Worm (Caenorhabditis elegans) whole organism, young adult: ENCODE data around the gene C52E2.5.
"Not testable (repeated sequence)": the region's sequence is repeated elsewhere in the genome, so short reads cannot be mapped to it uniquely, and the experiment has no call there.

Experiments
- D2030.7 ChIP-seq: fragments of 200-800 bp; sonication (Bioruptor generic); IDR thresholded peaks from 2 replicates; pipeline ENCODE4 v1.3.6; 2022; ENCODE audit warnings: missing genetic modification reagents, missing genetic modification characterization, missing compliant biosample characterization
- T07F8.4 ChIP-seq: sonication (generic microtip); optimal IDR thresholded peaks from 2 replicates; lab custom pipeline; 2016; ENCODE audit warnings: mild to moderate bottlenecking, missing genetic modification characterization, moderate library complexity, missing compliant biosample characterization
- Y53G8AR.9 ChIP-seq: fragments of 200-800 bp; sonication (Bioruptor generic); conservative IDR thresholded peaks from 2 replicates; pipeline ENCODE4 v1.3.6; 2022; ENCODE audit warnings: missing genetic modification reagents, missing genetic modification characterization, missing compliant biosample characterization
- aptf-3 ChIP-seq: fragments of 200-800 bp; sonication (Bioruptor generic); IDR thresholded peaks from 2 replicates; pipeline ENCODE4 v1.3.6; 2022; ENCODE audit warnings: missing genetic modification characterization, missing compliant biosample characterization
- bed-1 ChIP-seq: fragments of 200-800 bp; sonication (Bioruptor generic); IDR thresholded peaks from 2 replicates; pipeline ENCODE4 v1.3.6; 2022; ENCODE audit warnings: missing genetic modification reagents, missing genetic modification characterization, missing compliant biosample characterization
- die-1 ChIP-seq: sonication (generic microtip); optimal IDR thresholded peaks from 2 replicates; lab custom pipeline; 2016; ENCODE audit warnings: missing genotype, mild to moderate bottlenecking, missing genetic modification characterization, missing compliant biosample characterization
- egl-18 ChIP-seq: fragments of 200-800 bp; sonication (Bioruptor generic); IDR thresholded peaks from 2 replicates; pipeline ENCODE4 v1.3.6; 2022; ENCODE audit warnings: missing genetic modification reagents, missing genetic modification characterization, missing compliant biosample characterization
- him-1 ChIP-seq: sonication (generic microtip); optimal IDR thresholded peaks from 2 replicates; lab custom pipeline; 2016; ENCODE audit warnings: missing genotype, missing genetic modification reagents, missing genetic modification characterization, missing compliant biosample characterization
- hmg-1.2 ChIP-seq: fragments of 200-800 bp; sonication (Bioruptor generic); IDR thresholded peaks from 2 replicates; pipeline ENCODE4 v1.3.6; 2022; ENCODE audit warnings: missing genetic modification reagents, missing genetic modification characterization, missing compliant biosample characterization
- let-607 ChIP-seq, 2 experiments: fragments of 200-800 bp in 1 of 2; sonication (Bioruptor generic) in 1 of 2; sonication (generic microtip) in 1 of 2; optimal IDR thresholded peaks; 2 replicates each; lab custom pipeline; 2016 to 2018; ENCODE audit warnings: mild to moderate bottlenecking in 2 of 2, missing compliant biosample characterization in 2 of 2, missing genetic modification characterization in 2 of 2, moderate library complexity in 2 of 2, missing genotype in 1 of 2
- lin-35 ChIP-seq, 3 experiments: fragments of 150-350 bp in 2 of 3; sonication (generic microtip) in 1 of 3; optimal IDR thresholded peaks; 2 replicates each; lab custom pipeline; 2014 to 2018; ENCODE audit warnings: missing biosample characterization in 3 of 3, missing genetic modification characterization in 3 of 3, missing genetic modification reagents in 3 of 3
- lsl-1 ChIP-seq: fragments of 200-800 bp; sonication (Bioruptor generic); optimal IDR thresholded peaks from 2 replicates; lab custom pipeline; 2018; ENCODE audit warnings: mild to moderate bottlenecking, missing genetic modification characterization, moderate library complexity, missing compliant biosample characterization
- madf-3 ChIP-seq: fragments of 200-800 bp; sonication (Bioruptor generic); IDR thresholded peaks from 2 replicates; pipeline ENCODE4 v1.3.6; 2022; ENCODE audit warnings: missing genetic modification reagents, missing genetic modification characterization, missing compliant biosample characterization
- mcd-1 ChIP-seq: fragments of 200-800 bp; sonication (Bioruptor generic); IDR thresholded peaks from 2 replicates; pipeline ENCODE4 v1.3.6; 2022; ENCODE audit warnings: missing genetic modification reagents, missing genetic modification characterization, missing compliant biosample characterization
- mxl-1 ChIP-seq: sonication (generic microtip); optimal IDR thresholded peaks from 2 replicates; lab custom pipeline; 2016; ENCODE audit warnings: missing genetic modification characterization, missing compliant biosample characterization
- nhr-80 ChIP-seq: sonication (generic microtip); optimal IDR thresholded peaks from 2 replicates; lab custom pipeline; 2016; ENCODE audit warnings: missing genetic modification characterization, missing compliant biosample characterization
- rcor-1 ChIP-seq: fragments of 200-800 bp; sonication (Bioruptor generic); IDR thresholded peaks from 2 replicates; pipeline ENCODE4 v1.3.6; 2022; ENCODE audit warnings: missing genetic modification reagents, missing genetic modification characterization, missing compliant biosample characterization
- snpc-3.4 ChIP-seq: sonication (generic microtip); optimal IDR thresholded peaks from 2 replicates; lab custom pipeline; 2017; ENCODE audit warnings: missing genetic modification characterization, mild to moderate bottlenecking, missing compliant biosample characterization, antibody characterized with exemption, moderate library complexity, missing genotype, missing genetic modification reagents
- ztf-18 ChIP-seq: sonication (generic microtip); optimal IDR thresholded peaks from 2 replicates; lab custom pipeline; 2016; ENCODE audit warnings: missing genotype, mild to moderate bottlenecking, missing genetic modification characterization, missing compliant biosample characterization
- ztf-22 ChIP-seq: fragments of 200-800 bp; sonication (Bioruptor generic); optimal IDR thresholded peaks from 2 replicates; lab custom pipeline; 2018; ENCODE audit warnings: mild to moderate bottlenecking, missing genetic modification characterization, moderate library complexity, missing compliant biosample characterization
- ztf-3 ChIP-seq: fragments of 200-800 bp; sonication (Bioruptor generic); optimal IDR thresholded peaks from 2 replicates; lab custom pipeline; 2018; ENCODE audit warnings: mild to moderate bottlenecking, missing genetic modification characterization, missing compliant biosample characterization

Gene C52E2.5

DNA sequence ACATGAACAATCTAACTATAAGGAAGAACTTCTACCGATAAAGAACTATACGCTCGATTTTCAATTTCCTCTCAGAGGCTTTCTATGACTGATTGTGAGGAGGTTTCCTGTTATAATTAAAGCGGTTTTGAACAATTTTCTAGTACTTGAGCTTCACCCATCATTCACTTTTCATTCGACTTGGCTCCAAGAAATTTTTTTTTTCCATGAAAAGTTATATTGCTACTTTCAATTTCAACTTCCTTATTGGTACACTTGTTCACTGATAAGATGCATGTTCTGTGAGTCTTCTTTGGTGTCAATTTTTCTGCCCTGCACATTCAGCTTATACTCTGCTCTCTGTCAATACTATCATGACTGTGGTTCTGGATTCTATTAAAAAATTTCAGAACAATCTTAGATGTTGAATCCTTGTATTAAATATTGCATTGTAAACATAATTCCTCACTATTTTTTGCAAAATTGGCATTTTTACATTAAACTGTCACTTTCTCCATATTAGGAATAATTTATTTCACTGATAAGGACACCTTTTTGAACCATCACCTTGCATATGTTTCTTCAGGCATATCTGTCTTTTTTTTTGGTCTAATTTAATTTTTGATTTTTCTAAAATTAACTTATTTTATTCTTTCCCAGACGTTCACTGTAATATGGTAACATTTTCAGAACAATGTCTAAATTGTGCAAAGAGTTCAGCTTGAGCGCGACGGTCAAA, 28.3 kb upstream of the C52E2.5 start, which contains the start of gene math-10:
Gene math-10, plus strand, starts transcription at position 668 of the 718 bp plus-strand sequence.
- no peak for TF ChIP-seq lsl-1 (GFP tag; lab: Kevin White, UChicago)
- TF ChIP-seq nhr-80 = peak; percentile 72
- no peak for TF ChIP-seq ztf-22 (GFP tag; lab: Kevin White, UChicago)
- no peak for TF ChIP-seq snpc-3.4
- TF ChIP-seq, all 124 proteins: peak for 1

DNA sequence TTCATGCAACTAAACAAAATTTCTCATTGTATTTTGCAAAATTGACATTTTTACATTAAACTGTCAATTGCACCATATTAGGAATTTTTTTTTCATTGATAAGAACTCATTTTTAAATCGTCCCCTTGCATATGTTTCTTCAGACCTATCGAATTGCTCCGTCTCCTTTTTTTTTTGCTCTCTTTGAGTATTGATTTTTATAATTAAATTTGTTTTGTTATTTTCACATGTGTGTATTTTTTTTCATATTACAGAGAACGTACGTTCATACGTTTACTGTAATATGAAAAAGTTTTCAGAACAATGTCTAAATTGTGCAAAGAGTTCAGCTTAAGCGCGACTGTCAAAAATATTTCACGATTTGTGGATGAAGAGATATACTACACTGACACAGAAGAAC, 26.4 kb upstream of the C52E2.5 start, which contains the start of gene math-14:
Gene math-14, plus strand, starts transcription at position 301 of the 400 bp plus-strand sequence.
- TF ChIP-seq nhr-80 = peak; percentile 49
- no peak for TF ChIP-seq mxl-1 (tag; lab: Kevin White, UChicago)

DNA sequence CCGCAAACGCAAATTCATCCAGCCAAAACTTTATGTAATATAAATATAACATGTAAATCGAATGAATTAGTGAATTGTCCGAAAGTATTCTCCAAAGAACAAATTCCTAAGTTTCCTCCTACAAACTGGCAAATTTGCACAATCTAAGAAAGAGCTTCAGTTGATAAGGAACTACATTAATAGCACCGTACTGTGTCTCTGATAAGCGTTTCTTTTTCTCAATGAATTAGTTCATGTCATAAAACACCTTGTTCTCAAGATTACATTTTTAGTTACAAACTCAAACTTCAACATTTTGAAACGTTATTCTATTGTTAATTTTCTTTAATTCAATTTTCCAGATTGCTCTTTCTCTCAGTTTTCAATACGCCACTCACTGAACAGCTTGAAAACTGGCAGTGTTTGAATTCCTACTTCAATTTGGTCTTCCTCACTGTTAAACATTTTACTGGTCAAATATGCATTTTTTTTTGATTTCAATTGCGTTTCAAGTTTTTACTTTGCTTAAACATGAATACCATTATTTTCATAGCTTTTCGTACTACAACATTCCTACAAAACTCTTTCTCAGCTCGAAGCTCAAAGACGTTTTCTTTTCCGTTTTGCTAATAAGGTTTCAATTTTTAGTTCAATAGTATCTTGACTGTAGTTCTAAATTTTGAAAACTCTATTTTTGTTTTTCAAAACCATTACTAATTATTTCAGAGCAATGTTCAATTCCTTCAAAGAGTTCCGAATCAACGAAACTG, 23.1 kb upstream of the C52E2.5 start, which contains the start of gene math-15:
Gene math-15, plus strand, starts transcription at position 699 of the 749 bp plus-strand sequence.
- TF ChIP-seq nhr-80 = peak; percentile 26
- TF ChIP-seq ztf-18 (tag; lab: Kevin White, UChicago) = no peak
- TF ChIP-seq him-1 = no peak

DNA sequence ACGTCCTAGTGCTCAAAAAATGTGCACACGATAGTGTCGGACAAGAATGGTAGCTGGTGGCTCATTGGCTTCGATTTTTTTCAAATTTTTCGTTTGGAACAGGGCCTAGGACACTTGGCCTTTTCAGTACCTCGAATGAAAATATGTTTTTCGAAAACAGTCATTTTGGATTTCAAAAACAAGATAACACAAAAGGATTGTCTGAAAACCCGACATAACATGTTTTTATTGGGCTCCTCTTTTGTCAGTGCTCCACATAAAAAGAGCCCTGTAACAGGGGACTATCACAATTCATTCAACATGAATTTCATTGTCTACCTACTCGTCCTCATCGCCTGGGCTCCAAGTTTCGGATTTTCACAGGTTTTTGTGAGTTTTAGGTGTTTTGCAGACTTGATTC, 21.5 kb upstream of the C52E2.5 start, which contains the start of gene C16C4.17:
Gene C16C4.17, plus strand, starts transcription at position 301 of the 400 bp plus-strand sequence.
- TF ChIP-seq rcor-1 (GFP tag; lab: Robert Waterston, UW) = no peak
- no peak for TF ChIP-seq madf-3 (GFP tag; lab: Robert Waterston, UW)
- no peak for TF ChIP-seq lin-35 (GFP tag; optimal IDR thresholded peaks at IDR 0.05; lab: Kevin White, UChicago)
- TF ChIP-seq egl-18 (GFP tag; lab: Robert Waterston, UW) = no peak
- no peak for TF ChIP-seq ztf-3 (GFP tag; lab: Kevin White, UChicago)

- TF ChIP-seq let-607 (tag; optimal IDR thresholded peaks at IDR 0.05; lab: Kevin White, UChicago); die-1 (tag; lab: Kevin White, UChicago); Y53G8AR.9 (GFP tag; lab: Robert Waterston, UW): not testable (repeated sequence)
- TF ChIP-seq, all 124 proteins: peak for 0; not testable (repeated sequence) for 124
Measured at ce11 chrII:1862334-1862733, 19.6 kb upstream of the C52E2.5 start, which contains the start of gene fbxb-98. TSS of gene fbxb-98 (plus strand) at chrII:1862634.

ce11 chrII:1861285-1861793, 18.6 kb upstream of the C52E2.5 start, which contains the start of gene C16C4.18:
TSS of gene C16C4.18 (minus strand) at chrII:1861335.
- TF ChIP-seq D2030.7 (GFP tag; lab: Robert Waterston, UW) (peak; percentile 44; the same call in 1 of the 2 replicates), hmg-1.2 (GFP tag; lab: Robert Waterston, UW) (peak; percentile 96), mcd-1 (GFP tag; lab: Robert Waterston, UW) (peak; percentile 67; the same call in 1 of the 2 replicates)

- TF ChIP-seq aptf-3 (GFP tag; lab: Robert Waterston, UW) = 0 out of 2 replicates have a peak, but pooled peaks have one; percentile 56
- peak; percentile 41 for TF ChIP-seq mcd-1 (GFP tag; lab: Robert Waterston, UW)
Measured at ce11 chrII:1855447-1855846, 12.7 kb upstream of the C52E2.5 start.

ce11 chrII:1854094-1854493, 11.4 kb upstream of the C52E2.5 start, which contains the start of gene fbxb-95:
TSS of gene fbxb-95 (plus strand) at chrII:1854394.
- TF ChIP-seq snpc-3.4; bed-1 (GFP tag; lab: Robert Waterston, UW); T07F8.4 (tag; lab: Kevin White, UChicago): not testable (repeated sequence)
